Worm (Caenorhabditis elegans): ENCODE results near the gene scav-3.

ce11 chrIII:12425846-12426405 is 30.7 kb downstream of the scav-3 start:
- no peak for TF ChIP-seq lsy-2 (tag; optimal IDR thresholded peaks at IDR 0.05)
- TF ChIP-seq elt-3 (tag; optimal IDR thresholded peaks at IDR 0.05): no peak
